Fruit fly (Drosophila melanogaster): ENCODE data around the gene CG13124.

DNA sequence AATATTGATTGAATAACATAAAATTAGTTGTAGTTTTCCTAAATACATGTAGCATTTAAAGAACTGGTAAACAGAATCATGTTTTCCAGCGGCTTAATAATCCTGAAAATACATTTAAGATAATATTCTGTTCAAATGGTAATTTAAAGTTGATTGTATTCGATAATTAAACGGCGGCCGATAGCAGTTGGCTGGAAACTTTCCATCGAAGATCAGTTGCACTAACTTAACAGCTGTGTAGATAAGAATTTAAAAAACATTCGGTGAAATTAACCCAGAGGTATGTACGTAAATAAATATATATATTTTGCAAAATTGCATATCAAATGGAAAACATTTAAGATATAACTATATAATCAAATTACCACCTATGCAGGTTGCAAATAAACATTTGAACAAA, 11.5 kb upstream of the CG13124 start, which contains the start of gene CG4594:
- TF ChIP-seq h (GFP tag; optimal IDR thresholded peaks at IDR 0.05) (no peak), foxo (GFP tag; optimal IDR thresholded peaks at IDR 0.05) (no peak), br (GFP tag; optimal IDR thresholded peaks at IDR 0.05) (no peak), rgr (GFP tag; optimal IDR thresholded peaks at IDR 0.05) (no peak)
